Worm (Caenorhabditis elegans) whole organism, L4 larva: ENCODE measurements around the gene K06A4.2.

Experiments used
- D1046.2 ChIP-seq: fragments of 200-800 bp; sonication (Bioruptor generic); IDR thresholded peaks from 2 replicates; pipeline ENCODE4 v1.3.6; 2022; ENCODE audit warnings: missing genetic modification characterization, missing compliant biosample characterization
- F37D6.2 ChIP-seq: sonication (generic microtip); optimal IDR thresholded peaks from 2 replicates; lab custom pipeline; 2016; ENCODE audit warnings: mild to moderate bottlenecking, missing genetic modification characterization, missing compliant biosample characterization
- F44E2.7 ChIP-seq: fragments of 200-800 bp; sonication (Bioruptor generic); IDR thresholded peaks from 2 replicates; pipeline ENCODE4 v2.1.2; 2022; ENCODE audit warnings: missing genetic modification characterization, missing compliant biosample characterization
- F49E8.2 ChIP-seq: sonication (generic microtip); optimal IDR thresholded peaks from 2 replicates; lab custom pipeline; 2016; ENCODE audit warnings: missing compliant biosample characterization, mild to moderate bottlenecking, missing genetic modification characterization, borderline replicate concordance
- T20F7.1 ChIP-seq: fragments of 200-800 bp; sonication (Bioruptor generic); optimal IDR thresholded peaks from 2 replicates; lab custom pipeline; 2018; ENCODE audit warnings: mild to moderate bottlenecking, missing genetic modification characterization, missing compliant biosample characterization
- ZK337.2 ChIP-seq: fragments of 200-800 bp; sonication (Bioruptor generic); IDR thresholded peaks from 2 replicates; pipeline ENCODE4 v1.3.6; 2022; ENCODE audit warnings: missing genetic modification reagents, missing genetic modification characterization, missing compliant biosample characterization
- aha-1 ChIP-seq: fragments of 150-350 bp; peaks from one replicate; lab custom pipeline; 2014; ENCODE audit warnings: missing biosample characterization, missing genetic modification characterization
- aly-2 ChIP-seq: sonication (generic microtip); optimal IDR thresholded peaks from 2 replicates; lab custom pipeline; 2018; ENCODE audit warnings: missing biosample characterization, missing genetic modification characterization
- arid-1 ChIP-seq: fragments of 200-800 bp; sonication (Bioruptor generic); conservative IDR thresholded peaks from 2 replicates; pipeline ENCODE4 v1.3.6; 2022; ENCODE audit warnings: missing genetic modification reagents, missing genetic modification characterization, missing compliant biosample characterization
- ceh-20 ChIP-seq: fragments of 200-800 bp; sonication (Bioruptor generic); IDR thresholded peaks from 2 replicates; pipeline ENCODE4 v1.3.6; 2022; ENCODE audit warnings: missing genetic modification reagents, missing genetic modification characterization, missing compliant biosample characterization
- ceh-62 ChIP-seq: sonication (generic microtip); optimal IDR thresholded peaks from 2 replicates; lab custom pipeline; 2017; ENCODE audit warnings: missing biosample characterization, missing genetic modification characterization
- daf-16 ChIP-seq, 3 experiments: sonication (generic microtip); optimal IDR thresholded peaks; 2 replicates each; lab custom pipeline; 2016 to 2017; ENCODE audit warnings: missing genetic modification characterization in 3 of 3, missing genetic modification reagents in 3 of 3, mild to moderate bottlenecking in 2 of 3, missing compliant biosample characterization in 2 of 3, missing biosample characterization in 1 of 3, moderate library complexity in 1 of 3
- daf-8 ChIP-seq: fragments of 200-800 bp; sonication (Bioruptor generic); IDR thresholded peaks from 2 replicates; pipeline ENCODE4 v1.3.6; 2022; ENCODE audit warnings: missing genetic modification characterization, missing compliant biosample characterization
- dmd-6 ChIP-seq: fragments of 200-800 bp; sonication (Bioruptor generic); IDR thresholded peaks from 2 replicates; pipeline ENCODE4 v1.3.6; 2022; ENCODE audit warnings: missing genetic modification reagents, missing genetic modification characterization, missing compliant biosample characterization
- dpl-1 ChIP-seq: fragments of 150-350 bp; optimal IDR thresholded peaks from 2 replicates; lab custom pipeline; 2014; ENCODE audit warnings: missing biosample characterization, missing genetic modification reagents, missing genetic modification characterization
- dve-1 ChIP-seq: sonication (generic microtip); optimal IDR thresholded peaks from 2 replicates; lab custom pipeline; 2017; ENCODE audit warnings: antibody characterized with exemption, mild to moderate bottlenecking, missing genetic modification characterization, missing compliant biosample characterization; ENCODE audit not compliant: insufficient read depth
- gei-8 ChIP-seq: fragments of 200-800 bp; sonication (Bioruptor generic); optimal IDR thresholded peaks from 2 replicates; lab custom pipeline; 2018; ENCODE audit warnings: mild to moderate bottlenecking, missing genetic modification characterization, missing compliant biosample characterization
- hlh-11 ChIP-seq: fragments of 200-800 bp; sonication (Bioruptor generic); optimal IDR thresholded peaks from 2 replicates; lab custom pipeline; 2018; ENCODE audit warnings: mild to moderate bottlenecking, missing genetic modification characterization, missing compliant biosample characterization
- hlh-30 ChIP-seq: sonication (generic microtip); optimal IDR thresholded peaks from 2 replicates; lab custom pipeline; 2017; ENCODE audit warnings: antibody characterized with exemption, mild to moderate bottlenecking, missing genetic modification characterization, missing compliant biosample characterization; ENCODE audit not compliant: insufficient read depth
- jun-1 ChIP-seq: fragments of 150-350 bp; optimal IDR thresholded peaks from 2 replicates; lab custom pipeline; 2014; ENCODE audit warnings: missing biosample characterization, missing genetic modification reagents, missing genetic modification characterization
- lin-1 ChIP-seq: fragments of 200-800 bp; sonication (Bioruptor generic); IDR thresholded peaks from 2 replicates; pipeline ENCODE4 v1.3.6; 2022; ENCODE audit warnings: missing genetic modification reagents, missing genetic modification characterization, missing compliant biosample characterization
- lin-29 ChIP-seq: fragments of 200-800 bp; sonication (Bioruptor generic); IDR thresholded peaks from 2 replicates; pipeline ENCODE4 v1.3.6; 2022; ENCODE audit warnings: missing genetic modification reagents, missing genetic modification characterization, missing compliant biosample characterization
- lin-38 ChIP-seq: fragments of 200-800 bp; sonication (Bioruptor generic); IDR thresholded peaks from 2 replicates; pipeline ENCODE4 v1.3.6; 2022; ENCODE audit warnings: missing genetic modification reagents, missing genetic modification characterization, missing compliant biosample characterization
- lir-3 ChIP-seq: sonication (generic microtip); optimal IDR thresholded peaks from 2 replicates; lab custom pipeline; 2016; ENCODE audit warnings: mild to moderate bottlenecking, missing genetic modification characterization, missing compliant biosample characterization
- mdl-1 ChIP-seq, 2 experiments: fragments of 150-350 bp in 1 of 2; sonication (generic microtip) in 1 of 2; optimal IDR thresholded peaks; 2 replicates each; lab custom pipeline; 2014 to 2017; ENCODE audit warnings: missing biosample characterization in 2 of 2, missing genetic modification characterization in 2 of 2
- mep-1 ChIP-seq: fragments of 150-350 bp; sonication (generic microtip); optimal IDR thresholded peaks from 3 replicates; lab custom pipeline; 2014; ENCODE audit warnings: missing biosample characterization, missing genetic modification characterization
- mxl-2 ChIP-seq: fragments of 200-800 bp; sonication (Bioruptor generic); conservative IDR thresholded peaks from 2 replicates; pipeline ENCODE4 v1.3.6; 2022; ENCODE audit warnings: missing genetic modification reagents, missing genetic modification characterization, missing compliant biosample characterization
- mxl-3 ChIP-seq: fragments of 200-800 bp; sonication (Bioruptor generic); optimal IDR thresholded peaks from 2 replicates; lab custom pipeline; 2018; ENCODE audit warnings: mild to moderate bottlenecking, missing genetic modification characterization, missing compliant biosample characterization
- nhr-102 ChIP-seq: sonication (generic microtip); optimal IDR thresholded peaks from 2 replicates; lab custom pipeline; 2016; ENCODE audit warnings: mild to moderate bottlenecking, missing genetic modification characterization, moderate library complexity, missing compliant biosample characterization
- nhr-28 ChIP-seq: fragments of 150-350 bp; optimal IDR thresholded peaks from 2 replicates; lab custom pipeline; 2014; ENCODE audit warnings: missing biosample characterization, missing genetic modification characterization
- nhr-41 ChIP-seq: fragments of 200-800 bp; sonication (Bioruptor generic); IDR thresholded peaks from 2 replicates; pipeline ENCODE4 v1.3.6; 2022; ENCODE audit warnings: missing genetic modification reagents, missing genetic modification characterization, missing compliant biosample characterization
- nhr-42 ChIP-seq: fragments of 200-800 bp; sonication (Bioruptor generic); IDR thresholded peaks from 2 replicates; pipeline ENCODE4 v1.3.6; 2022; ENCODE audit warnings: missing genetic modification characterization, missing compliant biosample characterization
- nhr-48 ChIP-seq: sonication (generic microtip); optimal IDR thresholded peaks from 2 replicates; lab custom pipeline; 2016; ENCODE audit warnings: mild to moderate bottlenecking, missing genetic modification characterization, missing compliant biosample characterization
- php-3 ChIP-seq: fragments of 200-800 bp; sonication (Bioruptor generic); IDR thresholded peaks from 2 replicates; pipeline ENCODE4 v1.3.6; 2022; ENCODE audit warnings: missing genetic modification reagents, missing genetic modification characterization, missing compliant biosample characterization
- pqm-1 ChIP-seq: sonication (generic microtip); optimal IDR thresholded peaks from 2 replicates; lab custom pipeline; 2017; ENCODE audit warnings: missing biosample characterization, missing genetic modification characterization
- sdz-12 ChIP-seq: fragments of 200-800 bp; sonication (Bioruptor generic); optimal IDR thresholded peaks from 2 replicates; lab custom pipeline; 2018; ENCODE audit warnings: mild to moderate bottlenecking, missing genetic modification characterization, missing compliant biosample characterization
- set-16 ChIP-seq: fragments of 200-800 bp; sonication (Bioruptor generic); IDR thresholded peaks from 2 replicates; pipeline ENCODE4 v1.3.6; 2022; ENCODE audit warnings: missing genetic modification reagents, missing genetic modification characterization, missing compliant biosample characterization
- snpc-1.2 ChIP-seq: fragments of 200-800 bp; sonication (Bioruptor generic); IDR thresholded peaks from 2 replicates; pipeline ENCODE4 v1.3.6; 2022; ENCODE audit warnings: missing genetic modification reagents, missing genetic modification characterization, missing compliant biosample characterization
- snpc-4 ChIP-seq: fragments of 150-350 bp; optimal IDR thresholded peaks from 2 replicates; lab custom pipeline; 2014; ENCODE audit warnings: missing biosample characterization, missing genetic modification characterization
- spr-1 ChIP-seq: sonication (generic microtip); optimal IDR thresholded peaks from 2 replicates; lab custom pipeline; 2016; ENCODE audit warnings: mild to moderate bottlenecking, missing genetic modification characterization, missing compliant biosample characterization
- unc-62 ChIP-seq, 3 experiments: fragments of 150-350 bp in 1 of 3; sonication (generic microtip); optimal IDR thresholded peaks in 2 of 3; peaks in 1 of 3; 1 replicate in 1 of 3; 2 replicates in 2 of 3; lab custom pipeline; 2014 to 2017; ENCODE audit warnings: missing biosample characterization in 3 of 3, missing genetic modification characterization in 3 of 3, missing genetic modification reagents in 3 of 3, missing genotype in 1 of 3
- zfp-2 ChIP-seq: sonication (generic microtip); optimal IDR thresholded peaks from 2 replicates; lab custom pipeline; 2016; ENCODE audit warnings: mild to moderate bottlenecking, missing genetic modification characterization, missing compliant biosample characterization
- ztf-7 ChIP-seq: fragments of 150-350 bp; optimal IDR thresholded peaks from 2 replicates; lab custom pipeline; 2014; ENCODE audit warnings: missing biosample characterization, missing genetic modification characterization

The K06A4.2 gene

ce11 chrV:9506931-9507330 is 22.9 kb downstream of the K06A4.2 start:
- TF ChIP-seq snpc-4 (no peak), T20F7.1 (GFP tag; lab: Kevin White, UChicago) (no peak), jun-1 (tag; lab: Kevin White, UChicago) (no peak), pqm-1 (tag; lab: Kevin White, UChicago) (peak; percentile 71), mep-1 (peak; percentile 15), ceh-62 (tag; lab: Kevin White, UChicago) (no peak), zfp-2 (tag; lab: Kevin White, UChicago) (no peak), dmd-6 (GFP tag; lab: Robert Waterston, UW) (peak; percentile 94), dve-1 (tag; lab: Kevin White, UChicago) (peak; percentile 68), spr-1 (tag; lab: Kevin White, UChicago) (no peak), mdl-1 (tag; optimal IDR thresholded peaks at IDR 0.05; lab: Kevin White, UChicago) (peak in 1 of 2 experiments; percentile 37), F37D6.2 (no peak), mxl-3 (GFP tag; lab: Kevin White, UChicago) (peak; percentile 83), php-3 (GFP tag; lab: Robert Waterston, UW) (peak; percentile 96), nhr-28 (tag; lab: Kevin White, UChicago) (peak; percentile 79), nhr-41 (GFP tag; lab: Robert Waterston, UW) (0 out of 2 replicates have a peak, but pooled peaks have one; percentile 41), daf-16 (GFP tag; optimal IDR thresholded peaks at IDR 0.05; lab: Kevin White, UChicago) (no peak), daf-16 (tag; optimal IDR thresholded peaks at IDR 0.05; lab: Kevin White, UChicago) (peak; percentile 25), hlh-30 (peak; percentile 48), hlh-11 (peak; percentile 23), ceh-20 (GFP tag; lab: Robert Waterston, UW) (peak; percentile 90)

- TF ChIP-seq F49E8.2 (tag; lab: Kevin White, UChicago) (no peak), gei-8 (no peak), hlh-11 (peak; percentile 16), pqm-1 (tag; lab: Kevin White, UChicago) (peak; percentile 23), mxl-2 (no peak), dve-1 (tag; lab: Kevin White, UChicago) (peak; percentile 26), sdz-12 (no peak), lin-1 (GFP tag; lab: Robert Waterston, UW) (no peak), daf-16 (GFP tag; optimal IDR thresholded peaks at IDR 0.05; lab: Kevin White, UChicago) (no peak), daf-16 (tag; optimal IDR thresholded peaks at IDR 0.05; lab: Kevin White, UChicago) (peak; percentile 56), aly-2 (tag; lab: Kevin White, UChicago) (no peak), aha-1 (tag; lab: Kevin White, UChicago) (peak; percentile 74), nhr-28 (tag; lab: Kevin White, UChicago) (peak; percentile 50), nhr-42 (GFP tag; lab: Robert Waterston, UW) (no peak), dmd-6 (GFP tag; lab: Robert Waterston, UW) (peak; percentile 34; the same call in 1 of the 2 replicates), F44E2.7 (no peak)
- TF ChIP-seq, all 104 proteins: peak for 7
Observed at ce11 chrV:9507742-9508141, 23.7 kb downstream of the K06A4.2 start, which contains the start of gene acs-14. Gene acs-14, plus strand, starts transcription at chrV:9508132.

ce11 chrV:9509597-9509996 is 25.6 kb downstream of the K06A4.2 start:
- TF ChIP-seq lir-3 (tag; lab: Kevin White, UChicago) (no peak), aha-1 (tag; lab: Kevin White, UChicago) (peak; percentile 97), D1046.2 (GFP tag; lab: Robert Waterston, UW) (no peak), set-16 (GFP tag; lab: Robert Waterston, UW) (no peak), daf-8 (no peak), unc-62 (GFP tag; optimal IDR thresholded peaks at IDR 0.05 in 1 of 2; lab: Kevin White, UChicago) (peak in 1 of 2 experiments; percentile 32), unc-62 (tag; optimal IDR thresholded peaks at IDR 0.05; lab: Kevin White, UChicago) (no peak), dmd-6 (GFP tag; lab: Robert Waterston, UW) (no peak)

- peak; percentile 38; the same call in 1 of the 2 replicates for TF ChIP-seq dmd-6 (GFP tag; lab: Robert Waterston, UW)
- peak; percentile 10 for TF ChIP-seq hlh-30
- no peak for TF ChIP-seq ZK337.2
- no peak for TF ChIP-seq unc-62 (GFP tag; optimal IDR thresholded peaks at IDR 0.05 in 1 of 2; lab: Kevin White, UChicago)
- no peak for TF ChIP-seq unc-62 (tag; optimal IDR thresholded peaks at IDR 0.05; lab: Kevin White, UChicago)
- TF ChIP-seq dpl-1 = peak; percentile 69
- TF ChIP-seq arid-1 (GFP tag; lab: Robert Waterston, UW) = 0 out of 2 replicates have a peak, but pooled peaks have one; percentile 10
- TF ChIP-seq snpc-1.2 = no peak
- peak; percentile 23 for TF ChIP-seq ztf-7
- peak; percentile 47 for TF ChIP-seq lin-38 (GFP tag; lab: Robert Waterston, UW)
- peak; percentile 18 for TF ChIP-seq nhr-48
- TF ChIP-seq nhr-102 (tag; lab: Kevin White, UChicago) = peak; percentile 49
- TF ChIP-seq lin-29 = no peak
- peak; percentile 47 for TF ChIP-seq dve-1 (tag; lab: Kevin White, UChicago)
- TF ChIP-seq daf-16 (GFP tag; optimal IDR thresholded peaks at IDR 0.05; lab: Kevin White, UChicago) = no peak
- peak; percentile 46 for TF ChIP-seq daf-16 (tag; optimal IDR thresholded peaks at IDR 0.05; lab: Kevin White, UChicago)
Observed at ce11 chrV:9513590-9513989, 29.6 kb downstream of the K06A4.2 start, which contains the start of gene eif-2Bdelta. Gene eif-2Bdelta, plus strand, starts transcription at chrV:9513824.
